Worm (Caenorhabditis elegans): Measurements from ENCODE around the gene F29B9.11.

DNA sequence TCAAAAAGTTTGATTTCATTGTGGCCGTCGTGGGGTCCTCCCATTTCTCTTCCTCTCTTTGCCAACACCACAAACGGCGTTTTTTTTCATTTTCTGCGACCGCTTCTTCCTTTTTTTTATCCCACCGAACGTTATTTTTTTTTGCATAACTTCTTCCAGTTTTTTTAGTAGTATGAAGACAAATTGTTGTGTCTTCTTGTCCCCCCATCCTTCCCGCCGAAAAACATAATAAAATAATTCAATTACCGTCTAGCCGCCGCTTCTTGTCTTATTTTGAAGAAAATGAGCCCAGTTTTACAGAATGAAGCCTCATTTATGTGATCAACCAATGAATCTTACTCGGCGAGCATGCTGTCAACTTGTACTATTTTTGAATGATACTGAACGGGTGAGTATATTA lies 9.2 kb upstream of the F29B9.11 start, which contains the start of gene F29B9.12:
- no peak for TF ChIP-seq T22C8.4 (GFP tag; IDR thresholded peaks at IDR 0.05)
- TF ChIP-seq klf-2 (GFP tag; conservative IDR thresholded peaks at IDR 0.05), result no peak
- TF ChIP-seq flt-1 (GFP tag; IDR thresholded peaks at IDR 0.05), result no peak
